Worm (Caenorhabditis elegans) whole organism, L4/young adult: ENCODE data around the gene ZC302.3.

ENCODE experiments used
- dao-5 ChIP-seq: sonication (generic microtip); optimal IDR thresholded peaks from 2 replicates; lab custom pipeline; 2016; ENCODE audit warnings: missing genotype, missing genetic modification characterization, moderate library complexity, missing compliant biosample characterization
- him-1 ChIP-seq: sonication (generic microtip); optimal IDR thresholded peaks from 2 replicates; lab custom pipeline; 2016; ENCODE audit warnings: missing genotype, missing genetic modification reagents, missing genetic modification characterization, missing compliant biosample characterization

DNA sequence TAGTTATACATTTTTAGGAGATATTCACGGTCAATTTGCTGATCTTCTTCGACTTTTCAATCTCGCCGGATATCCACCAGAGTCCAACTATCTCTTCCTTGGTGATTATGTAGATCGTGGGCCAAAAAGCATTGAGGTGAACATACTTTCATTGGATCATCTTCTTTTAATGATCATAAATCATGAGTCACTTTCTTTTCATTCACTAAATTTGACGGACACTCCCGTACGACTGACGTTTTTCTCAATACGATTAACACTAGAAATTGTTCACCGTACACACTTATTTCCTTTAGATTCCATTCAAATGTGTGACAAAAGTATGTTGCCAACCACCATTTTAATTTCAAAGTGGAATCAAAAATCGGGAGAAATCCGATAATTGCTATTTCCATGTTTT lies 38.3 kb downstream of the ZC302.3 start:
- TF ChIP-seq him-1 (tag; lab: Kevin White, UChicago) (no peak), dao-5 (no peak)
